Worm (Caenorhabditis elegans): ENCODE results near the gene cng-2.

Gene cng-2

ce11 chrIV:2083146-2083545 is 46.2 kb downstream of the cng-2 start:
- TF ChIP-seq tbx-37 (GFP tag; conservative IDR thresholded peaks at IDR 0.05) (no peak), hmg-4 (GFP tag; optimal IDR thresholded peaks at IDR 0.05) (no peak), tra-4 (tag; optimal IDR thresholded peaks at IDR 0.05) (no peak), ets-7 (tag; optimal IDR thresholded peaks at IDR 0.05) (no peak)

ce11 chrIV:2083734-2084133 is 46.7 kb downstream of the cng-2 start, which contains the start of gene mca-2:
mca-2 (plus strand) TSS chrIV:2084034.
- TF ChIP-seq hmg-4 (GFP tag; optimal IDR thresholded peaks at IDR 0.05) (no peak), tbx-11 (GFP tag; IDR thresholded peaks at IDR 0.05) (no peak), ets-7 (tag; optimal IDR thresholded peaks at IDR 0.05) (no peak), hnd-1 (tag; optimal IDR thresholded peaks at IDR 0.05) (no peak), flt-1 (GFP tag; IDR thresholded peaks at IDR 0.05) (no peak), aly-1 (tag; optimal IDR thresholded peaks at IDR 0.05) (no peak), ama-1 (optimal IDR thresholded peaks at IDR 0.05) (no peak), B0310.2 (tag; optimal IDR thresholded peaks at IDR 0.05) (no peak), ceh-13 (GFP tag; optimal IDR thresholded peaks at IDR 0.05) (no peak), tbx-37 (GFP tag; conservative IDR thresholded peaks at IDR 0.05) (no peak), sea-1 (GFP tag; conservative IDR thresholded peaks at IDR 0.05) (no peak), tra-4 (tag; optimal IDR thresholded peaks at IDR 0.05) (no peak), pes-1 (GFP tag; IDR thresholded peaks at IDR 0.05) (no peak), hmbx-1 (tag; optimal IDR thresholded peaks at IDR 0.05) (no peak)

Measured in whole organism, early embryonic.